Worm (Caenorhabditis elegans): ENCODE measurements around the gene C25F9.11.

- no peak for TF ChIP-seq nhr-11 (tag; optimal IDR thresholded peaks at IDR 0.05)
- no peak for TF ChIP-seq unc-39 (tag; optimal IDR thresholded peaks at IDR 0.05)
- no peak for TF ChIP-seq jun-1 (tag; optimal IDR thresholded peaks at IDR 0.05)
- TF ChIP-seq pha-4 (tag; optimal IDR thresholded peaks at IDR 0.05) = no peak
- TF ChIP-seq ZK546.5 (tag; optimal IDR thresholded peaks at IDR 0.05) = no peak
- no peak for TF ChIP-seq nfya-1 (tag; optimal IDR thresholded peaks at IDR 0.05; ENCODE audit: insufficient read depth)
- no peak for TF ChIP-seq elt-3 (tag; optimal IDR thresholded peaks at IDR 0.05)
- no peak for TF ChIP-seq ceh-82 (tag; optimal IDR thresholded peaks at IDR 0.05)
- no peak for TF ChIP-seq unc-62 (GFP tag; optimal IDR thresholded peaks at IDR 0.05)
- no peak for TF ChIP-seq ama-1 (optimal IDR thresholded peaks at IDR 0.05)
- TF ChIP-seq ztf-4 (tag; optimal IDR thresholded peaks at IDR 0.05) = no peak
These were observed 49.7 kb upstream of the C25F9.11 start, which contains the start of gene Y43F8B.22 for ce11 chrV:19482535-19482934.
